Worm (Caenorhabditis elegans) whole organism, L2 larva: ENCODE data around the gene ekl-5.

Experiments used
- C34F6.9 ChIP-seq: fragments of 150-350 bp; optimal IDR thresholded peaks from 2 replicates; lab custom pipeline; 2014; ENCODE audit warnings: missing biosample characterization, missing genetic modification characterization
- F13H6.1 ChIP-seq: sonication (generic microtip); optimal IDR thresholded peaks from 2 replicates; lab custom pipeline; 2016; ENCODE audit warnings: missing genetic modification characterization, missing compliant biosample characterization
- R02D3.7 ChIP-seq: fragments of 150-350 bp; optimal IDR thresholded peaks from 2 replicates; lab custom pipeline; 2014; ENCODE audit warnings: missing biosample characterization, missing genetic modification characterization
- ZK546.5 ChIP-seq: sonication (generic microtip); optimal IDR thresholded peaks from 2 replicates; lab custom pipeline; 2017; ENCODE audit warnings: missing biosample characterization, missing genetic modification characterization
- aly-2 ChIP-seq: fragments of 150-350 bp; optimal IDR thresholded peaks from 2 replicates; lab custom pipeline; 2014; ENCODE audit warnings: missing biosample characterization, missing genetic modification characterization
- ama-1 ChIP-seq: fragments of 150-350 bp; optimal IDR thresholded peaks from 2 replicates; lab custom pipeline; 2018; ENCODE audit warnings: inconsistent platforms
- ceh-16 ChIP-seq: fragments of 150-350 bp; optimal IDR thresholded peaks from 2 replicates; lab custom pipeline; 2014; ENCODE audit warnings: missing biosample characterization, missing genetic modification characterization
- ceh-82 ChIP-seq: fragments of 150-350 bp; optimal IDR thresholded peaks from 2 replicates; lab custom pipeline; 2014; ENCODE audit warnings: missing biosample characterization, missing genetic modification characterization
- crh-2 ChIP-seq: sonication (generic microtip); optimal IDR thresholded peaks from 2 replicates; lab custom pipeline; 2017; ENCODE audit warnings: missing biosample characterization, missing genetic modification characterization
- egl-27 ChIP-seq: sonication (generic microtip); optimal IDR thresholded peaks from 3 replicates; lab custom pipeline; 2017; ENCODE audit warnings: missing biosample characterization, missing genetic modification reagents, missing genetic modification characterization
- elt-1 ChIP-seq: fragments of 150-350 bp; optimal IDR thresholded peaks from 2 replicates; lab custom pipeline; 2014; ENCODE audit warnings: missing biosample characterization, missing genetic modification characterization
- elt-3 ChIP-seq: sonication (generic microtip); optimal IDR thresholded peaks from 2 replicates; lab custom pipeline; 2017; ENCODE audit warnings: missing biosample characterization, missing genetic modification characterization
- fos-1 ChIP-seq: fragments of 150-350 bp; optimal IDR thresholded peaks from 2 replicates; lab custom pipeline; 2014; ENCODE audit warnings: missing biosample characterization, missing genetic modification characterization
- lin-11 ChIP-seq: fragments of 150-350 bp; sonication (generic microtip); optimal IDR thresholded peaks from 2 replicates; lab custom pipeline; 2014; ENCODE audit warnings: missing biosample characterization, missing genetic modification characterization, inconsistent platforms, mixed read lengths
- lin-39 ChIP-seq: fragments of 150-350 bp; optimal IDR thresholded peaks from 2 replicates; lab custom pipeline; 2014; ENCODE audit warnings: missing biosample characterization, missing genetic modification reagents, missing genetic modification characterization
- lsy-2 ChIP-seq, 2 experiments: fragments of 150-350 bp in 1 of 2; sonication (generic microtip) in 1 of 2; optimal IDR thresholded peaks; 2 replicates each; lab custom pipeline; 2014 to 2017; ENCODE audit warnings: missing biosample characterization in 2 of 2, missing genetic modification characterization in 2 of 2
- mab-5 ChIP-seq: fragments of 150-350 bp; optimal IDR thresholded peaks from 2 replicates; lab custom pipeline; 2014; ENCODE audit warnings: missing biosample characterization, missing genetic modification characterization
- mbf-1 ChIP-seq: sonication (generic microtip); optimal IDR thresholded peaks from 2 replicates; lab custom pipeline; 2017; ENCODE audit warnings: missing biosample characterization, missing genetic modification characterization
- mdl-1 ChIP-seq, 2 experiments: fragments of 150-350 bp in 1 of 2; sonication (generic microtip) in 1 of 2; optimal IDR thresholded peaks; 2 replicates each; lab custom pipeline; 2017; ENCODE audit warnings: missing biosample characterization in 2 of 2, missing genetic modification characterization in 2 of 2
- nhr-12 ChIP-seq: fragments of 150-350 bp; optimal IDR thresholded peaks from 2 replicates; lab custom pipeline; 2014; ENCODE audit warnings: missing biosample characterization, missing genetic modification characterization
- nhr-129 ChIP-seq: fragments of 150-350 bp; optimal IDR thresholded peaks from 2 replicates; lab custom pipeline; 2014; ENCODE audit warnings: missing biosample characterization, missing genetic modification characterization
- nhr-21 ChIP-seq: fragments of 150-350 bp; optimal IDR thresholded peaks from 2 replicates; lab custom pipeline; 2014; ENCODE audit warnings: missing biosample characterization, missing genetic modification characterization
- nhr-23 ChIP-seq: fragments of 150-350 bp; optimal IDR thresholded peaks from 2 replicates; lab custom pipeline; 2014; ENCODE audit warnings: missing biosample characterization, missing genetic modification reagents, missing genetic modification characterization
- nhr-237 ChIP-seq: fragments of 150-350 bp; optimal IDR thresholded peaks from 2 replicates; lab custom pipeline; 2014; ENCODE audit warnings: missing biosample characterization, missing genetic modification characterization
- nhr-25 ChIP-seq: fragments of 150-350 bp; sonication (generic microtip); optimal IDR thresholded peaks from 3 replicates; lab custom pipeline; 2014; ENCODE audit warnings: missing biosample characterization, missing genetic modification characterization
- nhr-6 ChIP-seq: fragments of 150-350 bp; optimal IDR thresholded peaks from 2 replicates; lab custom pipeline; 2014; ENCODE audit warnings: missing biosample characterization, missing genetic modification characterization
- nhr-77 ChIP-seq: fragments of 150-350 bp; optimal IDR thresholded peaks from 2 replicates; lab custom pipeline; 2014; ENCODE audit warnings: missing biosample characterization, missing genetic modification characterization
- peb-1 ChIP-seq: fragments of 150-350 bp; optimal IDR thresholded peaks from 2 replicates; lab custom pipeline; 2014; ENCODE audit warnings: missing biosample characterization, missing genetic modification characterization
- sem-4 ChIP-seq: fragments of 150-350 bp; optimal IDR thresholded peaks from 2 replicates; lab custom pipeline; 2014; ENCODE audit warnings: missing biosample characterization, missing genetic modification reagents, missing genetic modification characterization
- skn-1 ChIP-seq: sonication (generic microtip); optimal IDR thresholded peaks from 2 replicates; lab custom pipeline; 2017; ENCODE audit warnings: missing biosample characterization, missing genetic modification characterization
- sma-3 ChIP-seq: sonication (generic microtip); optimal IDR thresholded peaks from 2 replicates; lab custom pipeline; 2016; ENCODE audit warnings: missing genetic modification reagents, missing genetic modification characterization, missing compliant biosample characterization
- sma-9 ChIP-seq, 2 experiments: fragments of 150-350 bp in 1 of 2; sonication (generic microtip) in 1 of 2; optimal IDR thresholded peaks; 2 replicates each; lab custom pipeline; 2014 to 2016; ENCODE audit warnings: missing genetic modification characterization in 2 of 2, mild to moderate bottlenecking in 1 of 2, missing biosample characterization in 1 of 2, missing compliant biosample characterization in 1 of 2, missing genetic modification reagents in 1 of 2, moderate library complexity in 1 of 2
- snpc-4 ChIP-seq: fragments of 150-350 bp; optimal IDR thresholded peaks from 2 replicates; lab custom pipeline; 2014; ENCODE audit warnings: missing biosample characterization, missing genetic modification characterization
- unc-55 ChIP-seq: fragments of 150-350 bp; sonication (generic microtip); optimal IDR thresholded peaks from 3 replicates; lab custom pipeline; 2014; ENCODE audit warnings: missing biosample characterization, missing genetic modification reagents, missing genetic modification characterization
- unc-62 ChIP-seq: fragments of 150-350 bp; optimal IDR thresholded peaks from 2 replicates; lab custom pipeline; 2014; ENCODE audit warnings: missing biosample characterization, missing genetic modification reagents, missing genetic modification characterization
- zag-1 ChIP-seq: fragments of 150-350 bp; optimal IDR thresholded peaks from 2 replicates; lab custom pipeline; 2014; ENCODE audit warnings: missing biosample characterization, missing genetic modification characterization
- ztf-1 ChIP-seq: fragments of 200-800 bp; sonication (Bioruptor generic); conservative IDR thresholded peaks from 2 replicates; pipeline ENCODE4 v1.3.6; 2022; ENCODE audit warnings: missing genetic modification characterization, missing compliant biosample characterization
- ztf-11 ChIP-seq: sonication (generic microtip); optimal IDR thresholded peaks from 2 replicates; lab custom pipeline; 2017; ENCODE audit warnings: missing biosample characterization, missing genetic modification characterization
- ztf-4 ChIP-seq: fragments of 150-350 bp; optimal IDR thresholded peaks from 2 replicates; lab custom pipeline; 2014; ENCODE audit warnings: missing biosample characterization, missing genetic modification characterization

Gene ekl-5

DNA sequence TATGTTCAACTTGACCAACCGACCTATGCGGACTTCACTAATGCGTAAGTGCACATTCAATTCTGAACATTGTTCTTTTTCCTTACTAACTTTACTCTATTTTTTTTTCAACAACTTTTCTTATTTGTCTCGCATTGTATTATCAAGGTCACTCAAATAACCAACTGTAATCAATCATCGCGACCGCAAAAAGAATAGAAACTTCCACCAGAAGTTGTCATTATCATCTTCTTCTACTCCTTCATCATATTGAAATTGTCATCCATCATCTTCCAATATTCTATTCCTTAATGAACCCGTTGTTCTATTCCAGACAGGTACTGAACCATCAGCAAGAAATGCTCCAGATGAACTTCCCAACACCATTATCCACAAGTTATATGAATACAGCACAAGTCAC, 22.4 kb upstream of the ekl-5 start:
- TF ChIP-seq aly-2 (tag; lab: Kevin White, UChicago): no peak
- TF ChIP-seq nhr-23: no peak
- TF ChIP-seq egl-27 (tag; lab: Kevin White, UChicago): no peak
- TF ChIP-seq nhr-77 (tag; lab: Kevin White, UChicago): no peak
- no peak for TF ChIP-seq elt-1
- no peak for TF ChIP-seq crh-2 (tag; lab: Kevin White, UChicago)
- no peak for TF ChIP-seq ceh-82
- peak; percentile 5 for TF ChIP-seq sma-3 (GFP tag; lab: Kevin White, UChicago)
- peak; percentile 19 for TF ChIP-seq nhr-25 (tag; lab: Kevin White, UChicago)
- TF ChIP-seq snpc-4 (tag; lab: Kevin White, UChicago): no peak
- no peak for TF ChIP-seq mdl-1 (tag; optimal IDR thresholded peaks at IDR 0.05; lab: Kevin White, UChicago)
- no peak for TF ChIP-seq nhr-129
- TF ChIP-seq unc-62 (GFP tag; lab: Kevin White, UChicago): no peak
- TF ChIP-seq sem-4 (tag; lab: Kevin White, UChicago): no peak
- TF ChIP-seq lin-11 (tag; lab: Kevin White, UChicago): no peak
- TF ChIP-seq ama-1: no peak
- TF ChIP-seq lsy-2 (tag; optimal IDR thresholded peaks at IDR 0.05; lab: Kevin White, UChicago): no peak
- no peak for TF ChIP-seq mab-5 (tag; lab: Kevin White, UChicago)
- TF ChIP-seq ztf-1 (GFP tag; lab: Robert Waterston, UW): no peak
- no peak for TF ChIP-seq elt-3 (tag; lab: Kevin White, UChicago)
- TF ChIP-seq zag-1 (tag; lab: Kevin White, UChicago): no peak
- TF ChIP-seq nhr-21 (tag; lab: Kevin White, UChicago): peak; percentile 19
- no peak for TF ChIP-seq lin-39 (tag; lab: Kevin White, UChicago)
- no peak for TF ChIP-seq ztf-11 (tag; lab: Kevin White, UChicago)
- TF ChIP-seq ZK546.5 (tag; lab: Kevin White, UChicago): no peak
- no peak for TF ChIP-seq nhr-12 (tag; lab: Kevin White, UChicago)

DNA sequence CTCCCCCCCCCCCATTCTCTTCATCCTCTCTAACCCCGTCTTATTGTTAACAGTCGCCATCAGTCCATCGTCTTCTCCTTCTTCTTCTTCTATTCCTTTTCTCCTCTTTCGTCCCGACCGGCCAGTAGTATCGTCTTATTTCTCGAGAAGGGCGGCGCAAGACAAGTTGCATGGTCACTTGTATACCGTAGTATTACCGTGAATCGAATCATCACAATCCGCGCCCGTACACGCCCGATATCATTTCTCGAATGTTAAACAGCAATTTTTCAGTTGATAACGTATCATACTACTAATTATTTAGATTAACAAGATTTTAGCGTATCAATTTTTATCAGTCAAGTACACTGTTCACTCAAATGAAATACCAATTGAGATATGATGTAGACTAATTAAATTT, 20.9 kb upstream of the ekl-5 start:
- TF ChIP-seq elt-3 (tag; lab: Kevin White, UChicago): peak; percentile 9
- peak; percentile 33 for TF ChIP-seq nhr-21 (tag; lab: Kevin White, UChicago)
- no peak for TF ChIP-seq snpc-4 (tag; lab: Kevin White, UChicago)
- TF ChIP-seq sma-3 (GFP tag; lab: Kevin White, UChicago): no peak
- TF ChIP-seq lsy-2 (tag; optimal IDR thresholded peaks at IDR 0.05; lab: Kevin White, UChicago): peak in 1 of 2 experiments; percentile 31
- no peak for TF ChIP-seq sem-4 (tag; lab: Kevin White, UChicago)
- no peak for TF ChIP-seq ZK546.5 (tag; lab: Kevin White, UChicago)
- TF ChIP-seq lin-39 (tag; lab: Kevin White, UChicago): no peak
- no peak for TF ChIP-seq nhr-129
- TF ChIP-seq nhr-12 (tag; lab: Kevin White, UChicago): no peak

DNA sequence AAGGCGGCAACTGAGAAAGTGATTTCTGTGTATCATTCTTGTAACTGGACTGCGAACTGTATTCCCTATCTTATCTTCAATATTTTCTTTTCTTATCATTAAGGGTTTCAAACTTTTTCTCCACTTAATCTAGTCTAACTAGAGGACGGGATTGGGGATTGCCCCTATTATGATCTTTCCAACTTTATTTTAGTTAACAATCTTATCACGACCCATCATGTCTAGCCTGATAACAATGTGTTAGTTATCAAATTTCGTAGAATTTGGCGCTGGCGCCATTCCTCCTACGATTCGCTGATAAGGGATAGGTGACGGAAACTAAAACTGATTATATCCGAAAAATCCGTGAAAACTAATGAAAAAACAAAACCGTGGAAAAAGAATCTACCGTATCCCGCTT, 20.4 kb upstream of the ekl-5 start:
- TF ChIP-seq F13H6.1 (tag; lab: Kevin White, UChicago): no peak
- TF ChIP-seq peb-1 (tag; lab: Kevin White, UChicago): no peak
- TF ChIP-seq crh-2 (tag; lab: Kevin White, UChicago): peak; percentile 22
- peak; percentile 86 for TF ChIP-seq sma-9 (GFP tag; optimal IDR thresholded peaks at IDR 0.05; lab: Kevin White, UChicago)
- TF ChIP-seq sma-9 (tag; optimal IDR thresholded peaks at IDR 0.05; lab: Kevin White, UChicago): no peak
- no peak for TF ChIP-seq egl-27 (tag; lab: Kevin White, UChicago)
- no peak for TF ChIP-seq aly-2 (tag; lab: Kevin White, UChicago)
- peak; percentile 17 for TF ChIP-seq sma-3 (GFP tag; lab: Kevin White, UChicago)
- TF ChIP-seq zag-1 (tag; lab: Kevin White, UChicago): no peak
- TF ChIP-seq elt-1: no peak
- no peak for TF ChIP-seq C34F6.9 (tag; lab: Kevin White, UChicago)
- TF ChIP-seq nhr-129: no peak
- no peak for TF ChIP-seq ztf-1 (GFP tag; lab: Robert Waterston, UW)
- no peak for TF ChIP-seq nhr-12 (tag; lab: Kevin White, UChicago)
- no peak for TF ChIP-seq lin-11 (tag; lab: Kevin White, UChicago)
- TF ChIP-seq ama-1: no peak
- no peak for TF ChIP-seq mbf-1 (tag; lab: Kevin White, UChicago)
- no peak for TF ChIP-seq nhr-237 (tag; lab: Kevin White, UChicago)
- no peak for TF ChIP-seq nhr-21 (tag; lab: Kevin White, UChicago)
- no peak for TF ChIP-seq ZK546.5 (tag; lab: Kevin White, UChicago)
- no peak for TF ChIP-seq nhr-77 (tag; lab: Kevin White, UChicago)
- no peak for TF ChIP-seq R02D3.7 (tag; lab: Kevin White, UChicago)
- TF ChIP-seq skn-1 (tag; lab: Kevin White, UChicago): no peak
- no peak for TF ChIP-seq sem-4 (tag; lab: Kevin White, UChicago)
- TF ChIP-seq unc-62 (GFP tag; lab: Kevin White, UChicago): no peak
- no peak for TF ChIP-seq nhr-6 (tag; lab: Kevin White, UChicago)
- no peak for TF ChIP-seq ceh-16
- no peak for TF ChIP-seq ztf-4 (tag; lab: Kevin White, UChicago)
- TF ChIP-seq mdl-1 (tag; optimal IDR thresholded peaks at IDR 0.05; lab: Kevin White, UChicago): no peak
- peak; percentile 59 for TF ChIP-seq elt-3 (tag; lab: Kevin White, UChicago)
- TF ChIP-seq unc-55: no peak
- TF ChIP-seq ceh-82: no peak
- no peak for TF ChIP-seq snpc-4 (tag; lab: Kevin White, UChicago)
- peak; percentile 54 for TF ChIP-seq fos-1 (tag; lab: Kevin White, UChicago)
- TF ChIP-seq nhr-23: no peak
